Worm (Caenorhabditis elegans) whole organism, L3 larva: ENCODE results near the gene clec-196.

Source experiments
- R02D3.7 ChIP-seq: fragments of 150-350 bp; optimal IDR thresholded peaks from 2 replicates; lab custom pipeline; 2014; ENCODE audit warnings: missing biosample characterization, missing genetic modification characterization
- aly-2 ChIP-seq: fragments of 150-350 bp; optimal IDR thresholded peaks from 2 replicates; lab custom pipeline; 2014; ENCODE audit warnings: missing biosample characterization, missing genetic modification characterization
- ama-1 ChIP-seq: fragments of 150-350 bp; optimal IDR thresholded peaks from 2 replicates; lab custom pipeline; 2018
- ceh-28 ChIP-seq: fragments of 150-350 bp; optimal IDR thresholded peaks from 2 replicates; lab custom pipeline; 2014; ENCODE audit warnings: missing biosample characterization, missing genetic modification reagents, missing genetic modification characterization
- daf-12 ChIP-seq: fragments of 150-350 bp; optimal IDR thresholded peaks from 2 replicates; lab custom pipeline; 2014; ENCODE audit warnings: missing biosample characterization, missing genetic modification reagents, missing genetic modification characterization
- egl-27 ChIP-seq: sonication (generic microtip); optimal IDR thresholded peaks from 4 replicates; lab custom pipeline; 2017; ENCODE audit warnings: missing biosample characterization, missing genetic modification reagents, missing genetic modification characterization
- elt-1 ChIP-seq: fragments of 150-350 bp; optimal IDR thresholded peaks from 2 replicates; lab custom pipeline; 2014; ENCODE audit warnings: missing biosample characterization, missing genetic modification characterization
- elt-3 ChIP-seq, 3 experiments: fragments of 150-350 bp in 1 of 3; sonication (generic microtip) in 2 of 3; optimal IDR thresholded peaks; 2 replicates in 2 of 3; 4 replicates in 1 of 3; lab custom pipeline; 2014 to 2017; ENCODE audit warnings: missing biosample characterization in 3 of 3, missing genetic modification characterization in 3 of 3
- fkh-10 ChIP-seq: sonication (generic microtip); optimal IDR thresholded peaks from 2 replicates; lab custom pipeline; 2017; ENCODE audit warnings: missing biosample characterization, missing genetic modification reagents, missing genetic modification characterization
- fkh-2 ChIP-seq: fragments of 150-350 bp; optimal IDR thresholded peaks from 2 replicates; lab custom pipeline; 2014; ENCODE audit warnings: missing biosample characterization, missing genetic modification reagents, missing genetic modification characterization
- hmg-11 ChIP-seq: sonication (generic microtip); optimal IDR thresholded peaks from 2 replicates; lab custom pipeline; 2016; ENCODE audit warnings: missing genetic modification characterization, missing compliant biosample characterization
- jun-1 ChIP-seq: fragments of 150-350 bp; optimal IDR thresholded peaks from 2 replicates; lab custom pipeline; 2014; ENCODE audit warnings: missing biosample characterization, missing genetic modification reagents, missing genetic modification characterization
- lin-15B ChIP-seq: fragments of 150-350 bp; optimal IDR thresholded peaks from 2 replicates; lab custom pipeline; 2014; ENCODE audit warnings: missing biosample characterization, missing genetic modification characterization
- lin-39 ChIP-seq: fragments of 150-350 bp; optimal IDR thresholded peaks from 2 replicates; lab custom pipeline; 2018; ENCODE audit warnings: missing biosample characterization, missing genetic modification reagents, missing genetic modification characterization
- mdl-1 ChIP-seq: fragments of 150-350 bp; optimal IDR thresholded peaks from 2 replicates; lab custom pipeline; 2014; ENCODE audit warnings: missing biosample characterization, missing genetic modification characterization
- nfya-1 ChIP-seq: sonication (generic microtip); optimal IDR thresholded peaks from 2 replicates; lab custom pipeline; 2017; ENCODE audit warnings: missing genetic modification characterization, mild to moderate bottlenecking, missing compliant biosample characterization, antibody characterized with exemption, moderate library complexity; ENCODE audit not compliant: insufficient read depth
- nhr-11 ChIP-seq: fragments of 150-350 bp; optimal IDR thresholded peaks from 2 replicates; lab custom pipeline; 2014; ENCODE audit warnings: missing biosample characterization, missing genetic modification characterization
- nhr-23 ChIP-seq: fragments of 150-350 bp; optimal IDR thresholded peaks from 2 replicates; lab custom pipeline; 2014; ENCODE audit warnings: missing biosample characterization, missing genetic modification reagents, missing genetic modification characterization
- nhr-237 ChIP-seq: fragments of 150-350 bp; optimal IDR thresholded peaks from 2 replicates; lab custom pipeline; 2014; ENCODE audit warnings: missing biosample characterization, missing genetic modification characterization
- nhr-25 ChIP-seq: sonication (generic microtip); optimal IDR thresholded peaks from 2 replicates; lab custom pipeline; 2017; ENCODE audit warnings: missing biosample characterization, missing genetic modification characterization
- nhr-43 ChIP-seq: sonication (generic microtip); optimal IDR thresholded peaks from 2 replicates; lab custom pipeline; 2016; ENCODE audit warnings: mild to moderate bottlenecking, missing genetic modification characterization, missing compliant biosample characterization; ENCODE audit not compliant: poor library complexity, severe bottlenecking
- nhr-77 ChIP-seq: fragments of 150-350 bp; optimal IDR thresholded peaks from 2 replicates; lab custom pipeline; 2014; ENCODE audit warnings: missing biosample characterization, missing genetic modification characterization
- pha-4 ChIP-seq: fragments of 150-350 bp; optimal IDR thresholded peaks from 2 replicates; lab custom pipeline; 2014; ENCODE audit warnings: missing biosample characterization, missing genetic modification reagents, missing genetic modification characterization
- pqm-1 ChIP-seq: fragments of 150-350 bp; optimal IDR thresholded peaks from 2 replicates; lab custom pipeline; 2017; ENCODE audit warnings: missing biosample characterization, missing genetic modification characterization, inconsistent platforms
- skn-1 ChIP-seq: fragments of 150-350 bp; optimal IDR thresholded peaks from 2 replicates; lab custom pipeline; 2014; ENCODE audit warnings: missing biosample characterization, missing genetic modification characterization
- unc-39 ChIP-seq: sonication (generic microtip); optimal IDR thresholded peaks from 4 replicates; lab custom pipeline; 2017; ENCODE audit warnings: missing biosample characterization, missing genetic modification characterization
- unc-62 ChIP-seq: fragments of 150-350 bp; sonication (generic microtip); optimal IDR thresholded peaks from 4 replicates; lab custom pipeline; 2014; ENCODE audit warnings: missing biosample characterization, missing genetic modification reagents, missing genetic modification characterization
- ztf-4 ChIP-seq: fragments of 150-350 bp; optimal IDR thresholded peaks from 2 replicates; lab custom pipeline; 2014; ENCODE audit warnings: missing biosample characterization, missing genetic modification characterization

The clec-196 gene

DNA sequence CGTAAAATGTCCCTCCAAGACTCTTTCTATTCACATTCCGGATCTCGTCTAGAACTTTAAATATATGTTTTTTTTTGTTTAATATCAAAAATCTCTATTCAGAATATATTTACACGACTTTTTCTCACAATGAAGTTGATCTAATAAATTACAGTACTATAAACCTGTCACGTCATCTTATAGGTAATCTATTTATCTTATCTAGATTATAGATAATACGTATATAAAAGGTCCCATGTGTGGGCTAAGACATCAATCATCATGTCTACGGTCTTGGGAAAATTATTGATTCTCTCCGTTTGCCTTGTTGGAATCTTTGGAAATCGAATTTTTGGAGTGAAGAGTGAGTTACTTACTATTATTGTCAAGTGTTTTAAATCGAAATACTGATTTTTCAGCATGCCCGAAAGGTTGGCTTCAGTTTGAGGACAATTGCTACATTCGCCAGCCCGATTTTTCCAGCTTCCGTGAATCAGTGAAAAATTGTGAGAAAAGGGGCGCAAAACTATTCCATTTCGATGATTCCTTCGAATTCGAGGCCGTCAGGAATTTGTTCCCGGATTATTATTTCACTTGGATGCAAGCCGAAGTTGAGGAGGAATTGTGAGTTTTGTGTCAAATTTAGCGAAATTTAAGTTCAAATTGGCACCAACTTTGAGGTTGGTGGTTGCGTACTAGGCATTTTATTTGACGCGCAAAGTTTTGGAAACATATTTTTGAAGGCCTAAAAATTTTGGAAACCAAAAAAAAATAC is at the start of gene clec-196:
Gene clec-196 (plus strand): TSS at position 252 of the 754 bp plus-strand sequence.
- TF ChIP-seq fkh-2 (tag; lab: Kevin White, UChicago) = no peak
- TF ChIP-seq ztf-4 (tag; lab: Kevin White, UChicago) = no peak
- peak; percentile 52 for TF ChIP-seq nfya-1 (tag; lab: Kevin White, UChicago)
- TF ChIP-seq egl-27 (tag; lab: Kevin White, UChicago) = no peak
- TF ChIP-seq ama-1 (lab: Kevin White, UChicago) = peak; percentile 14
- TF ChIP-seq hmg-11 (tag; lab: Kevin White, UChicago) = peak; percentile 19

DNA sequence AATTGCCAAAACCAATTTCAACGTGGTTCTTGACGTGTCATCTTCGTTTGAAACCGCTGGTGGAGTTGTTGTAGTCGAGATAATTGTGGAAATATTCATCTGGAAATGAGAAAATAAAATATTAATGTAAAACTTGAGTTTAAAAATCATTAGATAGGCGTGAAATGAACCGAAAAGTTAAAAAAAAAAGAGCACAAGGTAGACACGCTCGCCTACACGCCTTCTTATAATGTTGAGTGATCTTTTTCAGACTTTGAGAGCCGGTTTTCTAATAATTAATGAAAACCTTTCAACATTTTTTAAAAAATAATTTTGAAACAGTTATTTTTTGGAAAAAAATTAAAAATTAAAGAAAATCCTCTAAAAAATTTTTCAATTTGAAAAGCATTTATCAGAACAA is 45.8 kb upstream of the clec-196 start, which contains the start of gene npr-32:
Gene npr-32 (minus strand): TSS at position 101 of the 400 bp plus-strand sequence.
- TF ChIP-seq pha-4 (tag; lab: Kevin White, UChicago) = no peak
- TF ChIP-seq aly-2 = no peak
- no peak for TF ChIP-seq jun-1 (tag; lab: Kevin White, UChicago)
- TF ChIP-seq nfya-1 (tag; lab: Kevin White, UChicago) = no peak
- no peak for TF ChIP-seq nhr-11 (tag; lab: Kevin White, UChicago)
- no peak for TF ChIP-seq lin-15B
- no peak for TF ChIP-seq ceh-28 (tag; lab: Kevin White, UChicago)
- TF ChIP-seq nhr-237 = no peak
- TF ChIP-seq nhr-77 = no peak
- TF ChIP-seq skn-1 = no peak
- TF ChIP-seq ama-1 (lab: Kevin White, UChicago) = no peak
- TF ChIP-seq lin-39 (tag; lab: Kevin White, UChicago) = no peak
- no peak for TF ChIP-seq nhr-23 (tag; lab: Kevin White, UChicago)
- TF ChIP-seq nhr-43 (tag; lab: Kevin White, UChicago) = no peak
- TF ChIP-seq R02D3.7 (tag; lab: Kevin White, UChicago) = no peak
- TF ChIP-seq fkh-2 (tag; lab: Kevin White, UChicago) = no peak
- no peak for TF ChIP-seq elt-3 (tag; optimal IDR thresholded peaks at IDR 0.05; lab: Kevin White, UChicago)
- TF ChIP-seq mdl-1 = no peak
- no peak for TF ChIP-seq fkh-10 (GFP tag; lab: Kevin White, UChicago)
- TF ChIP-seq, all 47 proteins: peak for 0

DNA sequence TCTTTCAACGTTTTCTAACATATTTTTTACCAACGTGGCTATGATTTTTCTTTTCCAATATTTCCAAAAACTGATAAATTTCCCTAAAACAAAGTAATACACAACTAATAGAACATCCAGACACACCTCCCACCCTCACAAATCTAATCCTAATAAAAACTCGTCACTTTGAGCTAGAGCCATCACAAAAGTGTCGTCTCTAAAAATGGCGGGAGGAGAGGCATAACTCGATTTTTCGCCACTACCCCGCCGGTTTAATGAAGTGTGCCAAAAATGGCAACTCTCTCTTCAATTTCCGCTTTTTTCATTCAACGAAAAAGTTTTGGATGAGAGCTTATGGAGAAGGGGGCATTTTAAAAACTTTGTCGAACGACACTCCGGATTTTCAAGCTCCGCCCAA is 43.9 kb upstream of the clec-196 start:
- TF ChIP-seq elt-1 (tag; lab: Kevin White, UChicago) = no peak
- TF ChIP-seq nhr-11 (tag; lab: Kevin White, UChicago) = no peak
- TF ChIP-seq nhr-43 (tag; lab: Kevin White, UChicago) = no peak
- no peak for TF ChIP-seq nhr-25 (tag; lab: Kevin White, UChicago)
- no peak for TF ChIP-seq R02D3.7 (tag; lab: Kevin White, UChicago)
- TF ChIP-seq fkh-2 (tag; lab: Kevin White, UChicago) = no peak
- no peak for TF ChIP-seq nhr-237
- TF ChIP-seq unc-62 = no peak
- TF ChIP-seq unc-39 (tag; lab: Kevin White, UChicago) = no peak
- no peak for TF ChIP-seq nhr-23 (tag; lab: Kevin White, UChicago)
- TF ChIP-seq daf-12 (tag; lab: Kevin White, UChicago) = no peak
- no peak for TF ChIP-seq pqm-1 (tag; lab: Kevin White, UChicago)

- TF ChIP-seq ztf-4 (tag; lab: Kevin White, UChicago) = no peak
- peak; percentile 87 for TF ChIP-seq fkh-10 (GFP tag; lab: Kevin White, UChicago)
These were observed 43.3 kb upstream of the clec-196 start for ce11 chrIV:17233494-17233893.

DNA sequence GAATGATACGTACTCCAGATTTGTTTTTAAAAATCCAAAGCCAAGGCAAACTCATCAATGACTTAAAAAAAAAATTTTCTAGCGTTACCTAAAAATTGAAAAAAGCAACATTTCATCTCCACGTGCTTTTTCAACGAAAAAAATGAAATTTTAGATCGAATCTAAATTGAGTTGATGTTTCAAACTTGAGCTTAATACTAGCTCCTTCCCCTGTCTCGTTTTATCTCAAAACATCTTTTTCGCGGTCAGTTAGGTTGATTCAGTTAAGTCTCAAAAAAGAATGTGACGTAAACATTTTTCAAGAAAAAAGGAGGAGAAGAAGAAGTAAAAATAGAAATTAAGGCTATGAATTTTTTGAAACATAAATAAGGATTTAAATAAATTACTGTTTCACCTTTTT is 39.7 kb upstream of the clec-196 start:
- TF ChIP-seq hmg-11 (tag; lab: Kevin White, UChicago) (no peak), fkh-10 (GFP tag; lab: Kevin White, UChicago) (peak; percentile 41)

DNA sequence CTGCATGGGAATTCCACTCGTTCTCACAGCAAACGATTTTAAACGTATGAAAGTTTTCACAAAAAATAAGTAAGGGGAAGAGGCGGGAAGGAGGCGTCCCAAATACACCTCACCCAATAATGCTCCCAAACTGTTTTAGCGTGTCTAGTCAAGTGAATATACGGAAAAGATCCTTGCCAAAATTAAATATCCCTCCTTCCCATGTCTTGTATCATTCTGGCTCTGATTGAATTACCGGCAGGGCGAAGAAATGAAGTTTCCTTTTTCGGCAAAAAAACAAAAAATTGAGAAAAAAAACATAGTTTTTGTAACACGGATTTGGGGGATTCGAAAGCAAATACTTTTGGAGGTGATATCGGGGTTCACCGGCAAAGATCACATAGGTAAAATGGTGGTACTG is 37.8 kb upstream of the clec-196 start:
- no peak for TF ChIP-seq nhr-11 (tag; lab: Kevin White, UChicago)
- peak; percentile 61 for TF ChIP-seq fkh-10 (GFP tag; lab: Kevin White, UChicago)
- no peak for TF ChIP-seq R02D3.7 (tag; lab: Kevin White, UChicago)
